Fruit fly (Drosophila melanogaster): ENCODE data around the gene CG13384.

Gene CG13384

DNA sequence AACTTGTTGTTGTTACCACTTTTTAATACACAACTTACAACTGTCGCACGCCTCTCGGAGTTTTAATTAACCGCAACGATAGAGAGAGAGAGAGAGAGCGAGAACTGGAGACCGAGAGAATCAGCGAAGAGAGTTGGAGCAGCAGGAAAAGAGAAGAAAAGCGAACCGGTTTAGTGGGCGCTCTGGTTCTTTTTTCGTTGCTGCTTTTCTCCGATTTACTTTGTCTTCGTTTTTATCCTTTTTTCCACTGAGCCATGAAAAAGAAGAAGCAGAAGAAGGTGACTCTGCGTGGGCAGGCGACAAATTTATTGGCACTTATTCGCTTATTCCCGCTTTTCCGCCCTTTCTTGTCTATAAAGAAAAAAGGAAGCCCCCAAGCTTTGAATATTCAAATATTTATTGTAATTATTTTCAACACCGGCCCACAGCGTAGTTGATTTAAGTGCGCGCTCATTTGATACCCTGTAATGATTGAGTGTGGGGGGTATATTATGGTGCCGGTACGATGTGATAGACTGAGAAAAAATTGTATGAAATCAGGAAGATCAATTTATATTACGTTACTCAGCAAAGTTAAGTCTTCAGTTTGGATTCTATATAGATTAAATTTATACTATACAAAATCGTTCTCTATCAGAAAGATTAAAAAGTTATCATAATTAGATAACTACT is 36.1 kb downstream of the CG13384 start:
- TF ChIP-seq noc (tag; optimal IDR thresholded peaks at IDR 0.05): no peak

DNA sequence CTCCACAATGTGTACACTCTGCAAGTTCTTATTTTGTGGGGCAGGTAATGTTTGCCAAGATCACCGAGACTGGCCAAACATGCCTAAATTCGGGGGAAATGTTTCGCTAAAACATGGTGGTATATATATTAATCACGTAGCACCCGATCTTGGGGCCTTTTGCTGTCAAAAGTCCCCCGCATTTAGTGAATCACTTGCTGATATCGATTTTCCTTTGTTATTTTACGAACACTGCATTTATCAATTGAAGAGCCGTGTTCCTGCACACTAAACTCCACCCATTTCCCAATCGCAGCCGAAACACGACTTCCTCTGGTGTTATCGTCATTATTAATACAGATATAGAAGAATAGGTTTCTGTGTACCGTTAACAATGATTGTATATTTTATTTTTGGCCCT is 37.5 kb downstream of the CG13384 start:
- no peak for TF ChIP-seq noc (tag; optimal IDR thresholded peaks at IDR 0.05)

DNA sequence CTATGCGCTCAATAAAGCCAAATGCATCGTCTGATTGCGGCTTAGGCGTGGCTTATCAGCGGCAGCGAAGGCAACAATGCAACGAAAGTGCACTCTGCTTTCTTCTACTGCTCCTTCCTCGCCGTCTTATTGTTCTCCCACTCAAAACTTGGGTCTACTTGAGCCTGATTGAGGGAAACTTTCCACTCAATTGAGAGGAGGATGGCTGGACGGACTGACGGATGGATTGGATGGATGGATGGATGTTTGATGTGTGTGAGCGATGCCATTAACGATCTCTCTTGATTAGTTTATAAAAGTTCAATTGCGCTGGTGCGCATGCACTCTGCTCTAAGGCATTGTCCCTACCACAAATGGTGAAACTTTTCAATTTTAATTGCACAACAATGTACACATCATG is 38.8 kb downstream of the CG13384 start:
- no peak for TF ChIP-seq noc (tag; optimal IDR thresholded peaks at IDR 0.05)

DNA sequence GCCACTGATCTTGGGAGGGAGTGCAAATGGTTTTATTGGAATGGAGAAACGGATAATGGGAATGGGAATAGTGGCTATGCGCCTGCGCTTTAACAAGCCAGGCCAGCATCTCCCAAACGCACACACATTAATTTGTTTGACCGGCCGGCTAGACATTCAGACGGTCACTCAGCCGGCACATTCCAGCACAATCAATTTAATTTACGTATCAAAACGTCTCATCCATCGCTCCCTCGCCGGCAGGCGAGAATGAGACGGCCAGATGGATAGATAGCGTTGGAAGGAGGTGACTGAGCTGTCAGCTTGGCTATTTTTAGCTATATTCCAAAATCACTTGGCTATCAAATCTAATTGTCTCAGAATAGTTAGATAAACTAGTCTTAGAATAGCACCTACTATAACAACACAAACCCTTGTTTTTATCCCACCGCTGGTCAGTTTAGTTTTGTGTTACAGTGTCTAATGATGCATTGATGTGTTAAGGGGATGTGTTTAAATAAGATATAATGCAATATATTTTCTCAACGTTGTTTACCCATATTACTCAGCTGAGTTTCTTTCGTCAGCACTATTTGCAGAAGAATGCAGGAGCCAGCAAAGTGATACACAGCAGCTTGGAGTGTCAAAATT is 39.3 kb downstream of the CG13384 start:
- no peak for TF ChIP-seq noc (tag; optimal IDR thresholded peaks at IDR 0.05)

DNA sequence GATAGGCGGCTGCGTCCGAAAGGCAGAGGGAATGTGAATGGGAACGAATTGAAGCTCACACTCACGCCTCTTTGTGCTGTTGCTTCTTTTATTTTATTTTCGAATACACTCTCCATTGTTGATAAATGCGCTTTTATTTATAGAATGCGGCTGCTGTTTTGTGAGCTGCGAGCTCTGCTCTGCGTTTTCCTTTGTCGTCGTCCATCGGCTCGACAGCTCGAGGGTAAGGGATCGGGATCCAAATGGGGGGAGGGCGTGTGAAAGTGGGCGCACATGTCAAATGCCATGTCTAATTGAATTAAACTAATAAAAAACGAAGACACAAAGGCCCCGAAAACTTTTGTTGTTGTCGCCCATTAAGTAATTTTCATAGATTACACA is 39.8 kb downstream of the CG13384 start:
- no peak for TF ChIP-seq noc (tag; optimal IDR thresholded peaks at IDR 0.05)

DNA sequence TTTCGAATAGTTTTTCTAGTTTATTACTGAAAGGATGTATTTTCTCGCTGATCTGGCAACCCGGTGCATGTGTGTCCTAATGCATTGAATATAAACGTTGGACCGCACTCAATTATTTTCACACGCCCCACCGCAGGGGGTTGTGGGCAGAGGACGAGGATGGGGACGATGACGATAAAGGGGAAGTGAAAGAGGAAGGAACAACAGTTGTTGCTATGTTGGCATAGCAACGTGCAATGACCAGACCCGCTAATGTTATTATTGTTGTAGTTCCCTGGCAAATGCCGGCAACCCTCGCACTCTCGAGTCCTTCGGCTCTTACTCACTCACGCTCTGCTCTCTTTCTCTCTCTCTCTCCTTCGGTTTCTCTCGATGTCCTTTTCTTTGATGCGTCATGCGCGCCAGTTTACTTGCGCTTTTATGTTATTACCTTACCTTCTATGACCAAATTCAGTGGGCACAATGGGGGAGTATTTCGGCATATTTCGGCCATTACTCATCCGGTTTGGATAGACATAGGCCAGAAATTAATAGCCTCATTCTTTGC is 40.5 kb downstream of the CG13384 start:
- no peak for TF ChIP-seq noc (tag; optimal IDR thresholded peaks at IDR 0.05)

DNA sequence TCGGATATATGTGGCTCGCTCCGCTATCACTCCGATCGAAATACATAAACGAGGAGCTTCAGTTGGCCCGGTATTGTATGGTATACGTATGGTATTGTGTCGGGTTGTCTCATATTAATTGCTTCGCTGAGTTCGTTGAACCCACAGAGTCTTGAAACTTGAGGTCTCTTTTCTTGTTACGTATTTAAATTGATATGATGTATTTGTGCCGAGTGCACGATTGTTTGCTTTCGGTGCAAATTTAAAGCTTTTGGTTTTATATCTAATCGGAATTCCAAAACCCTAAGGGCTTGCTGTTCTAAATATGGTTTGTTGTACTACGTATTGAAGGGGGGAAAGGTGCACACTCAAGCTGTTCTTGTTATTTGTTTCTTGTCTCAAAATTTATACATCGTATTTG is 41.0 kb downstream of the CG13384 start:
- TF ChIP-seq noc (tag; optimal IDR thresholded peaks at IDR 0.05): no peak

DNA sequence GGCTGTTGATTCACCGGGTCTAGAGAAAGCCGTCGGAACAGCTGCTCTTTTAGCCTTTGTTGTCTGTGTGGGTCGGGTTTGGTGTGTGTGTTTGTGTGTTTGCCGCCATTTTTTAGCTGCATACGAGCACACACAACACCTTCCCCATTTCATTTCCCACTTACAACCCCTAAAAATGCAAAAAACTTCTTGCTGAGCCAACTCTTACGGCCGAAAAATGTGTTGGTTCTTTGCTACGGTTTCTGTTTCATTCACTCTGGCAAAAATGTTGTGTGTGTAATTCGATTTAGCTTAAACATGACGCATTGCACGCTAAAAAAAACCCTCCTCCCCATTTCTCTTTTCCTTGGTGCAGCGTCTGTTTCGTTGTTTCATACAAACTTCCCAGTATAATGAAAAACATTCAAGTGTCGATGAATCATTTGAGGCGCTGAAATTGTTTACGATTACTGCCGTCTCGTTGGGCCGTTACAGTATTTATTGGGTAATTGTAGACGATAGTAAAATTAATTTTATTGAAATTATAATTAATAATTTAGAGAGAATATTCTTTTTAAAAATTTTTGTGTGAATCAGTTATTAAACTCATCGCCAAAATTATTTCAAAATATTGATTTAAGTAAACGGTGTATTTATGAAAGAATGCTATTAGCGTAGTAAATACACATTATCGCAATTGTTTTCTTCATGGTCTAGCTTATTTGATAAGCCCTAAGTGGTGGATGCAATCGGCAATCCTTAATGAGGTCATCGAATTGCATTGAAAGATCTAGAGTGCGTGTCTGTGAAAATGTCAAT is 41.9 kb downstream of the CG13384 start:
- TF ChIP-seq noc (tag; optimal IDR thresholded peaks at IDR 0.05): no peak

DNA sequence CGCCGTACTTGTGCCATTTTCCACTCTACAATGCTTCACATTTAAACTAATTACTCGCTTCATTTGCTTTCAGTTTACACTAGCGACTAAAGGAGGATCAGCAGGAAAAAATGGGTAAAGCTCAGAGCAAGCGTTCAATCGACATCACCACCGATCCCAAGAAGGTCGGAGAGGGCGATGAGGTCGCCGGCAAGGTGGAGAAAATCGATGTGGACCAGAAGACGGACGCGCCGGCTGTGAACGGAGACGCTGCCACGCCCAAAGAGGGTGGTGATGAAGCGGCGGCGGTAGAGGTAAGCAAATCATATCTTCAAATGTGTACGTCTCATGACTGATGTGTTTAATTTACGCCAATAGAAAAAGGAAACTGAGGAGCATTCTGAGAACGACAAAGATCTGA is 42.5 kb downstream of the CG13384 start:
- TF ChIP-seq noc (tag; optimal IDR thresholded peaks at IDR 0.05): no peak

DNA sequence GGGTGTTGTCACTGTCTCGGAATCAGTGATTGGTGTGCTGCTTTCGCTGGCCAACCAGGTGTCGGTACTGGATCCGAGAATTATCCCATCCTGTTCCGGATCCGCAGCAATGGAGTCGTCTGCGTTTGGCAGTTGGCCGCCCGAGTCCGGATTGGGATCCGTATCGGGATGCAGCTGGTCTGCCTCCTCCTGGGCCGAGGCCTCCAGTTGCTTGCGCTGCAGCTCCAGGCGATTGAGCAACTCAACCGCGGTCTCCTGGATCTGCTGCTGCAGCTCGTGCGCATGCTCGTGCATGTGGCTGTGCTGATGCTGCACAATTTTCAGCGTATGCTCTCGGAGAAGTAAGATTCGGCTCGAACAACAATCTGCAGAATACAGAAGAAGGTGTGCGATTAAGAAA is 47.9 kb downstream of the CG13384 start:
- no peak for TF ChIP-seq noc (tag; optimal IDR thresholded peaks at IDR 0.05)

DNA sequence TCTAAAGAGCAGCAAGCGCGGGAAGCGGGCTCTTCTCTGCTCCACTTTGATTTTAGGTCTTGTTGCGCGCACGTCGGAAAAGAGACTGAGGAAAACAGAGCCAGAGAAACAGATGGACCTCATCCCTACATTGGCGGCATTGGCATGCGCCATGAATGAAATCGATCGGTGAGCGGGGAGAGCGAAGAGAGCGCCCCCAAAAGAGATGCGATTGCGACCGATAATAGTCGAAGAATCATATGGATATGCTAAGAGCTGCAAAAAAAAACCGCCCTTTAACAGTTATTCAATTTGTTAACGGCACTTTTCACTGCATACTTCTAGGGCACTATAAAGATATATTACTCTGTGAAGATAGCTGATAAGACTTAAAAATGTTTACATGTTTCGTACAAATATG is 49.3 kb downstream of the CG13384 start, which contains the start of gene grk:
Gene grk, minus strand, starts transcription at position 87 of the 400 bp plus-strand sequence.
- TF ChIP-seq noc (tag; optimal IDR thresholded peaks at IDR 0.05): no peak

DNA sequence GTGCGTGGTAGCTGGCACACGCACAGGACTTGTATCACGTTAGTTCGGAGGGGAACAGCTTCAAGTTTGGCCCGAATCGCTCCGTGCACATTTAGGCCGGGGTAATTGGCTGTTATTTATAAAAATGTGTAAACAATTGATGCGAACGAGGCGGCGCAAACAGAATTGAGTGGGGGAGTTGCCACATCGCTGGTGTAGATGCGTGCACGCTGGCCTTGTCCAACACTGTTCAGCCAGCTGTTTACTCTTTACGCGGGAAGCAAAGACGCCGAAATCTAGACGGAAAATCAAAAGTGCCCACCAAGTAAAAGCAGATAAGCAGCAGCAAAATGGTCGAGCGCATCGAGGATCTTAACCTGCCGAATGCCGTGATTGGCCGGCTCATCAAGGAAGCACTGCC is 52.9 kb downstream of the CG13384 start, which contains the start of the genes D12 and Chrac-14:
Gene D12, minus strand, starts transcription at position 190 of the 400 bp plus-strand sequence.
Gene Chrac-14, plus strand, starts transcription at position 230 of the 400 bp plus-strand sequence.
- TF ChIP-seq noc (tag; optimal IDR thresholded peaks at IDR 0.05): no peak

DNA sequence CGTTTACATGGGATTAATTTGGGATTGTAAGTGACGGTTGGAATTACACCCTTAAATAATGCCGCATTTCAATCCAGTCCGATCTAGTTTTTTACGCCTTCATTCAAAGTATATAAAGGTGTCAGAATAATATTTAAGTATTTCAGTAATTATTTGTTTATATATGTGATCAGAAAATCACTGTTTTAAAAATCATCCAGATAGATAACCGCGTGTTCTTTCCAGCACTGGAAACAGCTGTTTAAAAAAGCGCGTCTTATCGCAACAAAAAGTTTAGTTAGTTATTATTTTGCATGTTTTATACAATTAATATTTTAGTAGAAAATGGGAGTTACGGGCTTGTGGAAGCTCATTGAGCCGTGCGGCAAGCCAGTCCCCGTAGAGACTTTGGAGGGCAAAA is 53.8 kb downstream of the CG13384 start, which contains the start of gene mus201:
Gene mus201, plus strand, starts transcription at position 118 of the 400 bp plus-strand sequence.
- no peak for TF ChIP-seq noc (tag; optimal IDR thresholded peaks at IDR 0.05)

Data from whole organism, larva.